Fruit fly (Drosophila melanogaster) whole organism, embryonic: ENCODE results near the gene CG12024.

Experiments used
- Asciz ChIP-seq: fragments of 200-800 bp; sonication (Bioruptor generic); optimal IDR thresholded peaks from 2 replicates; lab custom pipeline; 2017; ENCODE audit warnings: missing biosample characterization, mild to moderate bottlenecking, missing genetic modification characterization, missing genetic modification reagents
- Atf6 ChIP-seq: fragments of 200-800 bp; sonication (Bioruptor generic); IDR thresholded peaks from 2 replicates; pipeline ENCODE4 v1.3.6; 2022; ENCODE audit warnings: missing biosample characterization, missing genetic modification characterization
- BtbVII ChIP-seq: fragments of 200-800 bp; sonication (Bioruptor generic); optimal IDR thresholded peaks from 3 replicates; lab custom pipeline; 2017; ENCODE audit warnings: missing biosample characterization, mild to moderate bottlenecking, missing genetic modification characterization
- CG11456 ChIP-seq: fragments of 200-800 bp; sonication (Bioruptor generic); IDR thresholded peaks from 3 replicates; pipeline ENCODE4 v1.3.6; 2022; ENCODE audit warnings: missing biosample characterization, missing genetic modification characterization
- CG12104 ChIP-seq: fragments of 200-800 bp; sonication (Bioruptor generic); optimal IDR thresholded peaks from 3 replicates; lab custom pipeline; 2016; ENCODE audit warnings: missing biosample characterization, missing genetic modification characterization
- CG1233 ChIP-seq: fragments of 200-800 bp; sonication (Bioruptor generic); optimal IDR thresholded peaks from 4 replicates; lab custom pipeline; 2018; ENCODE audit warnings: missing biosample characterization, mild to moderate bottlenecking, missing genetic modification characterization
- CG12769 ChIP-seq: fragments of 200-800 bp; sonication (Bioruptor generic); optimal IDR thresholded peaks from 2 replicates; lab custom pipeline; 2019; ENCODE audit warnings: missing biosample characterization, mild to moderate bottlenecking, missing genetic modification characterization, moderate library complexity
- CG13296 ChIP-seq: fragments of 200-800 bp; sonication (Bioruptor generic); optimal IDR thresholded peaks from 3 replicates; lab custom pipeline; 2018; ENCODE audit warnings: missing biosample characterization, mild to moderate bottlenecking, missing genetic modification characterization
- CG17385 ChIP-seq: fragments of 200-800 bp; sonication (Bioruptor generic); optimal IDR thresholded peaks from 3 replicates; lab custom pipeline; 2018; ENCODE audit warnings: missing biosample characterization, mild to moderate bottlenecking, missing genetic modification characterization
- CG17612 ChIP-seq: fragments of 200-800 bp; sonication (Bioruptor generic); IDR thresholded peaks from 2 replicates; pipeline ENCODE4 v1.3.6; 2022; ENCODE audit warnings: missing biosample characterization, missing genetic modification characterization
- CG2678 ChIP-seq: fragments of 200-800 bp; sonication (Bioruptor generic); optimal IDR thresholded peaks from 3 replicates; lab custom pipeline; 2019; ENCODE audit warnings: missing biosample characterization, mild to moderate bottlenecking, missing genetic modification characterization, moderate library complexity
- CG2875 ChIP-seq: fragments of 200-800 bp; sonication (Bioruptor generic); optimal IDR thresholded peaks from 2 replicates; lab custom pipeline; 2017; ENCODE audit warnings: missing biosample characterization, mild to moderate bottlenecking, missing genetic modification characterization, missing genetic modification reagents
- CG3281 ChIP-seq: fragments of 200-800 bp; sonication (Bioruptor generic); optimal IDR thresholded peaks from 3 replicates; lab custom pipeline; 2017; ENCODE audit warnings: missing biosample characterization, mild to moderate bottlenecking, missing genetic modification characterization
- CG34376 ChIP-seq: fragments of 200-800 bp; sonication (Bioruptor generic); optimal IDR thresholded peaks from 2 replicates; lab custom pipeline; 2018; ENCODE audit warnings: missing biosample characterization, mild to moderate bottlenecking, missing genetic modification characterization
- CG4820 ChIP-seq: fragments of 200-800 bp; sonication (Bioruptor generic); optimal IDR thresholded peaks from 3 replicates; lab custom pipeline; 2016; ENCODE audit warnings: missing biosample characterization, missing genetic modification characterization
- CG6765 ChIP-seq: fragments of 200-800 bp; sonication (Bioruptor generic); optimal IDR thresholded peaks from 3 replicates; lab custom pipeline; 2017; ENCODE audit warnings: missing biosample characterization, mild to moderate bottlenecking, missing genetic modification characterization
- CG6854 ChIP-seq: fragments of 200-800 bp; sonication (Bioruptor generic); optimal IDR thresholded peaks from 3 replicates; lab custom pipeline; 2017; ENCODE audit warnings: missing biosample characterization, mild to moderate bottlenecking, missing genetic modification characterization
- CG7987 ChIP-seq: fragments of 200-800 bp; sonication (Bioruptor generic); optimal IDR thresholded peaks from 2 replicates; lab custom pipeline; 2018; ENCODE audit warnings: missing biosample characterization, mild to moderate bottlenecking, missing genetic modification characterization, moderate library complexity
- CG9932 ChIP-seq: fragments of 200-800 bp; sonication (Bioruptor generic); IDR thresholded peaks from 2 replicates; pipeline ENCODE4 v1.3.6; 2022; ENCODE audit warnings: missing biosample characterization, missing genetic modification characterization
- CkIIα-i1 ChIP-seq: fragments of 200-800 bp; sonication (Bioruptor generic); IDR thresholded peaks from 2 replicates; pipeline ENCODE4 v1.3.6; 2022; ENCODE audit warnings: missing biosample characterization, missing genetic modification characterization
- CrebB ChIP-seq: fragments of 200-800 bp; sonication (Bioruptor generic); optimal IDR thresholded peaks from 3 replicates; lab custom pipeline; 2018; ENCODE audit warnings: missing biosample characterization, mild to moderate bottlenecking, missing genetic modification characterization
- HmgD ChIP-seq: fragments of 200-800 bp; sonication (Bioruptor generic); optimal IDR thresholded peaks from 3 replicates; lab custom pipeline; 2016; ENCODE audit warnings: missing biosample characterization, missing genetic modification characterization
- Lhr ChIP-seq: fragments of 200-800 bp; sonication (Bioruptor generic); optimal IDR thresholded peaks from 3 replicates; lab custom pipeline; 2017; ENCODE audit warnings: mild to moderate bottlenecking, missing biosample characterization, missing genetic modification reagents, missing genetic modification characterization
- MTF-1 ChIP-seq: fragments of 200-800 bp; sonication (Bioruptor generic); optimal IDR thresholded peaks from 2 replicates; lab custom pipeline; 2018; ENCODE audit warnings: missing biosample characterization, mild to moderate bottlenecking, missing genetic modification characterization, borderline replicate concordance
- Med ChIP-seq: fragments of 200-800 bp; sonication (Bioruptor generic); peaks from one replicate; lab custom pipeline; 2016; ENCODE audit warnings: missing biosample characterization, missing genetic modification characterization, mild to moderate bottlenecking, inconsistent platforms, moderate library complexity
- Poxn ChIP-seq: fragments of 200-800 bp; sonication (Bioruptor generic); IDR thresholded peaks from 2 replicates; pipeline ENCODE4 v1.3.6; 2022; ENCODE audit warnings: missing biosample characterization, missing genetic modification characterization
- Tbp ChIP-seq: fragments of >200 bp; optimal IDR thresholded peaks from 2 replicates; lab custom pipeline; 2018; ENCODE audit warnings: missing biosample characterization, missing genetic modification characterization
- Trl ChIP-seq, 3 experiments: fragments of >200 bp in 2 of 3; fragments of 200-800 bp in 1 of 3; sonication (Bioruptor generic) in 1 of 3; optimal IDR thresholded peaks; 2 replicates in 1 of 3; 3 replicates in 2 of 3; lab custom pipeline; 2016 to 2017; ENCODE audit warnings: missing biosample characterization in 1 of 3, missing genetic modification characterization in 1 of 3
- amos ChIP-seq: fragments of 200-800 bp; sonication (Bioruptor generic); IDR thresholded peaks from 2 replicates; pipeline ENCODE4 v1.3.6; 2022; ENCODE audit warnings: missing biosample characterization, missing genetic modification characterization; ENCODE audit not compliant: partially characterized antibody
- cg ChIP-seq: fragments of 200-800 bp; sonication (Bioruptor generic); optimal IDR thresholded peaks from 3 replicates; lab custom pipeline; 2019; ENCODE audit warnings: missing biosample characterization, mild to moderate bottlenecking, missing genetic modification characterization, moderate library complexity
- ci ChIP-seq: fragments of 200-800 bp; sonication (Bioruptor generic); IDR thresholded peaks from 3 replicates; pipeline ENCODE4 v1.3.6; 2022; ENCODE audit warnings: missing biosample characterization, missing genetic modification characterization
- fd102C ChIP-seq: fragments of 200-800 bp; sonication (Bioruptor generic); optimal IDR thresholded peaks from 2 replicates; lab custom pipeline; 2018; ENCODE audit warnings: missing biosample characterization, mild to moderate bottlenecking, missing genetic modification characterization, moderate library complexity
- ham ChIP-seq: fragments of 200-800 bp; sonication (Bioruptor generic); IDR thresholded peaks from 2 replicates; pipeline ENCODE4 v1.3.6; 2022; ENCODE audit warnings: missing biosample characterization, missing genetic modification characterization
- hbn ChIP-seq: fragments of 200-800 bp; sonication (Bioruptor generic); IDR thresholded peaks from 2 replicates; pipeline ENCODE4 v1.3.6; 2022; ENCODE audit warnings: missing biosample characterization, missing genetic modification characterization; ENCODE audit not compliant: partially characterized antibody
- klu ChIP-seq: fragments of 200-800 bp; sonication (Bioruptor generic); IDR thresholded peaks from 2 replicates; pipeline ENCODE4 v1.3.6; 2022; ENCODE audit warnings: missing biosample characterization, missing genetic modification characterization
- lbe ChIP-seq: fragments of 200-800 bp; sonication (Bioruptor generic); optimal IDR thresholded peaks from 2 replicates; lab custom pipeline; 2016; ENCODE audit warnings: missing biosample characterization, mild to moderate bottlenecking, missing genetic modification characterization
- lov ChIP-seq, 2 experiments: fragments of 200-800 bp in 1 of 2; fragments of >200 bp in 1 of 2; sonication (Bioruptor generic) in 1 of 2; IDR thresholded peaks in 1 of 2; optimal IDR thresholded peaks in 1 of 2; 2 replicates in 1 of 2; 3 replicates in 1 of 2; pipeline versions ENCODE4 v1.3.6 to Lab custom; 2017 to 2022; ENCODE audit warnings: missing biosample characterization in 1 of 2, missing genetic modification characterization in 1 of 2
- maf-S ChIP-seq: fragments of 200-800 bp; sonication (Bioruptor generic); optimal IDR thresholded peaks from 2 replicates; lab custom pipeline; 2016; ENCODE audit warnings: missing biosample characterization, missing genetic modification characterization
- nom ChIP-seq: fragments of 200-800 bp; sonication (Bioruptor generic); optimal IDR thresholded peaks from 2 replicates; lab custom pipeline; 2017; ENCODE audit warnings: missing biosample characterization, missing genetic modification characterization, mild to moderate bottlenecking, moderate library complexity, missing genetic modification reagents
- pum ChIP-seq: fragments of 200-800 bp; sonication (Bioruptor generic); optimal IDR thresholded peaks from 2 replicates; lab custom pipeline; 2016; ENCODE audit warnings: missing biosample characterization, missing genetic modification characterization
- ranshi ChIP-seq: fragments of 200-800 bp; sonication (Bioruptor generic); IDR thresholded peaks from 2 replicates; pipeline ENCODE4 v1.3.6; 2022; ENCODE audit warnings: missing biosample characterization, missing genetic modification characterization
- repo ChIP-seq: fragments of 200-800 bp; sonication (Bioruptor generic); optimal IDR thresholded peaks from 2 replicates; lab custom pipeline; 2016; ENCODE audit warnings: missing biosample characterization, missing genetic modification characterization
- row ChIP-seq: fragments of 200-800 bp; sonication (Bioruptor generic); IDR thresholded peaks from 3 replicates; pipeline ENCODE4 v1.3.6; 2022; ENCODE audit warnings: missing biosample characterization, missing genetic modification characterization
- scrt ChIP-seq: fragments of 200-800 bp; sonication (Bioruptor generic); optimal IDR thresholded peaks from 2 replicates; lab custom pipeline; 2018; ENCODE audit warnings: missing biosample characterization, mild to moderate bottlenecking, missing genetic modification characterization, moderate library complexity
- sens-2 ChIP-seq: fragments of 200-800 bp; sonication (Bioruptor generic); IDR thresholded peaks from 2 replicates; pipeline ENCODE4 v1.3.6; 2022; ENCODE audit warnings: missing biosample characterization, missing genetic modification characterization
- sim ChIP-seq: fragments of 200-800 bp; sonication (Bioruptor generic); IDR thresholded peaks from 2 replicates; pipeline ENCODE4 v1.3.6; 2022; ENCODE audit warnings: missing biosample characterization, missing genetic modification characterization
- sima ChIP-seq: fragments of 200-800 bp; sonication (Bioruptor generic); optimal IDR thresholded peaks from 2 replicates; lab custom pipeline; 2016; ENCODE audit warnings: missing biosample characterization, missing genetic modification characterization
- stc ChIP-seq: fragments of 200-800 bp; sonication (Bioruptor generic); IDR thresholded peaks from 2 replicates; pipeline ENCODE4 v1.3.6; 2022; ENCODE audit warnings: missing biosample characterization, missing genetic modification characterization
- vvl ChIP-seq: fragments of 200-800 bp; sonication (Bioruptor generic); IDR thresholded peaks from 2 replicates; pipeline ENCODE4 v1.3.6; 2022; ENCODE audit warnings: missing biosample characterization, missing genetic modification characterization
- wor ChIP-seq: fragments of 200-800 bp; sonication (Bioruptor generic); IDR thresholded peaks from 2 replicates; pipeline ENCODE4 v1.3.6; 2022; ENCODE audit warnings: missing biosample characterization, missing genetic modification characterization

CG12024 gene

dm6 chr3L:1859563-1859962 is 2.6 kb downstream of the CG12024 start (continued):
- peak; percentile 80 for TF ChIP-seq Med
- TF ChIP-seq sim (GFP tag; lab: Robert Waterston, UW) = 0 out of 2 replicates have a peak, but pooled peaks have one; percentile 44
- no peak for TF ChIP-seq Lhr
- no peak for TF ChIP-seq CrebB (tag; lab: Kevin White, UChicago)
- TF ChIP-seq CG11456 (GFP tag; lab: Robert Waterston, UW) = peak; percentile 43; the same call in 1 of the 3 replicates
- no peak for TF ChIP-seq lov (optimal IDR thresholded peaks at IDR 0.05; lab: Kevin White, UChicago)
- 0 out of 3 replicates have a peak, but pooled peaks have one; percentile 52 for TF ChIP-seq lov (GFP tag; IDR thresholded peaks at IDR 0.05; lab: Robert Waterston, UW)
- no peak for TF ChIP-seq sens-2 (GFP tag; lab: Robert Waterston, UW)
- TF ChIP-seq CG12104 (GFP tag; lab: Kevin White, UChicago) = peak; percentile 0
- peak; percentile 9 for TF ChIP-seq BtbVII (GFP tag; lab: Kevin White, UChicago)
- TF ChIP-seq maf-S (GFP tag; lab: Kevin White, UChicago) = no peak
- TF ChIP-seq CG3281 = peak; percentile 56
- TF ChIP-seq CG2875 (GFP tag; lab: Kevin White, UChicago) = no peak
- peak; percentile 10 for TF ChIP-seq fd102C (GFP tag; lab: Kevin White, UChicago)
- no peak for TF ChIP-seq Tbp (GFP tag; lab: Kevin White, UChicago)
- peak; percentile 45 for TF ChIP-seq CG7987 (GFP tag; lab: Kevin White, UChicago)
- TF ChIP-seq Poxn (GFP tag; lab: Robert Waterston, UW) = no peak
- no peak for TF ChIP-seq CG4820 (GFP tag; lab: Kevin White, UChicago)
- peak; percentile 82 for TF ChIP-seq cg
- no peak for TF ChIP-seq CG12769 (tag; lab: Kevin White, UChicago)
- TF ChIP-seq CG13296 = peak; percentile 36
- TF ChIP-seq CG2678 (tag; lab: Kevin White, UChicago) = peak; percentile 2
- no peak for TF ChIP-seq ham (GFP tag; lab: Robert Waterston, UW)
- peak; percentile 59 for TF ChIP-seq nom (GFP tag; lab: Kevin White, UChicago)
- peak; percentile 19; the same call in 1 of the 2 replicates for TF ChIP-seq ranshi
- TF ChIP-seq Atf6 (GFP tag; lab: Robert Waterston, UW) = no peak
- peak; percentile 11 for TF ChIP-seq CG6765 (GFP tag; lab: Kevin White, UChicago)
- peak; percentile 32 for TF ChIP-seq scrt
- TF ChIP-seq sima (GFP tag; lab: Kevin White, UChicago) = no peak
- TF ChIP-seq vvl (GFP tag; lab: Robert Waterston, UW) = peak; percentile 17; the same call in 1 of the 2 replicates
- no peak for TF ChIP-seq CkIIα-i1 (GFP tag; lab: Robert Waterston, UW)
- peak; percentile 17; the same call in 1 of the 3 replicates for TF ChIP-seq ci (GFP tag; lab: Robert Waterston, UW)
- TF ChIP-seq wor (GFP tag; lab: Robert Waterston, UW) = no peak
- peak; percentile 0 for TF ChIP-seq MTF-1
- TF ChIP-seq row (GFP tag; lab: Robert Waterston, UW) = no peak
- TF ChIP-seq CG1233 (GFP tag; lab: Kevin White, UChicago) = peak; percentile 55
- TF ChIP-seq CG17612 (GFP tag; lab: Robert Waterston, UW) = no peak
- TF ChIP-seq CG6854 (GFP tag; lab: Kevin White, UChicago) = peak; percentile 19
- no peak for TF ChIP-seq amos (GFP tag; lab: Robert Waterston, UW)
- no peak for TF ChIP-seq klu
- TF ChIP-seq Trl (optimal IDR thresholded peaks at IDR 0.05; lab: Kevin White, UChicago) = peak; percentile 24 to 46
- TF ChIP-seq Trl (GFP tag; optimal IDR thresholded peaks at IDR 0.05; lab: Kevin White, UChicago) = no peak
- peak; percentile 22 for TF ChIP-seq CG34376 (GFP tag; lab: Kevin White, UChicago)
- no peak for TF ChIP-seq CG9932 (GFP tag; lab: Robert Waterston, UW)
- TF ChIP-seq hbn = no peak
- TF ChIP-seq Asciz (GFP tag; lab: Kevin White, UChicago) = peak; percentile 39
- TF ChIP-seq HmgD (GFP tag; lab: Kevin White, UChicago) = no peak
- no peak for TF ChIP-seq repo (GFP tag; lab: Kevin White, UChicago)
- TF ChIP-seq pum = no peak
- TF ChIP-seq CG17385 = peak; percentile 15
- no peak for TF ChIP-seq lbe (GFP tag; lab: Kevin White, UChicago)
- no peak for TF ChIP-seq stc (GFP tag; lab: Robert Waterston, UW)
